Fruit fly (Drosophila melanogaster) whole organism, embryonic: Measurements from ENCODE around the gene sif.

ENCODE experiments used
- ATbp ChIP-seq: fragments of 200-800 bp; sonication (Bioruptor generic); optimal IDR thresholded peaks from 2 replicates; lab custom pipeline; 2017; ENCODE audit warnings: missing biosample characterization, mild to moderate bottlenecking, missing genetic modification characterization, missing genetic modification reagents
- CG1024 ChIP-seq: fragments of 200-800 bp; sonication (Bioruptor generic); IDR thresholded peaks from 2 replicates; pipeline ENCODE4 v1.3.6; 2022; ENCODE audit warnings: missing biosample characterization, missing genetic modification characterization
- CG11085 ChIP-seq: fragments of 200-800 bp; sonication (Bioruptor generic); IDR thresholded peaks from 2 replicates; pipeline ENCODE4 v1.3.6; 2022; ENCODE audit warnings: missing biosample characterization, missing genetic modification characterization
- CG1233 ChIP-seq: fragments of 200-800 bp; sonication (Bioruptor generic); optimal IDR thresholded peaks from 4 replicates; lab custom pipeline; 2018; ENCODE audit warnings: missing biosample characterization, mild to moderate bottlenecking, missing genetic modification characterization
- CG13624 ChIP-seq: fragments of 200-800 bp; sonication (Bioruptor generic); optimal IDR thresholded peaks from 2 replicates; lab custom pipeline; 2016; ENCODE audit warnings: missing biosample characterization, missing genetic modification characterization
- CG13775 ChIP-seq: fragments of 200-800 bp; sonication (Bioruptor generic); optimal IDR thresholded peaks from 3 replicates; lab custom pipeline; 2017; ENCODE audit warnings: missing biosample characterization, mild to moderate bottlenecking, missing genetic modification characterization
- CG17328 ChIP-seq: fragments of 200-800 bp; sonication (Bioruptor generic); IDR thresholded peaks from 2 replicates; pipeline ENCODE4 v1.3.6; 2022; ENCODE audit warnings: missing biosample characterization, missing genetic modification characterization
- CG18262 ChIP-seq: fragments of 200-800 bp; optimal IDR thresholded peaks from 3 replicates; lab custom pipeline; 2019; ENCODE audit warnings: missing biosample characterization, mild to moderate bottlenecking, missing genetic modification characterization, moderate library complexity
- CG2712 ChIP-seq: fragments of 200-800 bp; optimal IDR thresholded peaks from 3 replicates; lab custom pipeline; 2019; ENCODE audit warnings: missing biosample characterization, mild to moderate bottlenecking, missing genetic modification characterization, moderate library complexity
- CG4328 ChIP-seq: fragments of 200-800 bp; sonication (Bioruptor generic); optimal IDR thresholded peaks from 3 replicates; lab custom pipeline; 2017; ENCODE audit warnings: missing biosample characterization, missing genetic modification reagents, missing genetic modification characterization
- CG5245 ChIP-seq: fragments of 200-800 bp; sonication (Bioruptor generic); optimal IDR thresholded peaks from 3 replicates; lab custom pipeline; 2016; ENCODE audit warnings: missing biosample characterization, missing genetic modification characterization
- CG5953 ChIP-seq: fragments of 200-800 bp; sonication (Bioruptor generic); IDR thresholded peaks from 2 replicates; pipeline ENCODE4 v1.3.6; 2022; ENCODE audit warnings: missing biosample characterization, missing genetic modification characterization
- CG6813 ChIP-seq: fragments of 200-800 bp; sonication (Bioruptor generic); optimal IDR thresholded peaks from 2 replicates; lab custom pipeline; 2017; ENCODE audit warnings: missing biosample characterization, missing genetic modification characterization, mild to moderate bottlenecking, moderate library complexity, missing genetic modification reagents
- CG7745 ChIP-seq: fragments of 200-800 bp; sonication (Bioruptor generic); optimal IDR thresholded peaks from 2 replicates; lab custom pipeline; 2018; ENCODE audit warnings: missing biosample characterization, mild to moderate bottlenecking, missing genetic modification characterization, moderate library complexity
- CG9609 ChIP-seq: fragments of 200-800 bp; sonication (Bioruptor generic); optimal IDR thresholded peaks from 3 replicates; lab custom pipeline; 2016; ENCODE audit warnings: missing biosample characterization, missing genetic modification characterization
- Camta ChIP-seq: fragments of 200-800 bp; sonication (Bioruptor generic); optimal IDR thresholded peaks from 2 replicates; lab custom pipeline; 2016; ENCODE audit warnings: missing biosample characterization, missing genetic modification characterization
- Dbx ChIP-seq: fragments of 200-800 bp; sonication (Bioruptor generic); IDR thresholded peaks from 3 replicates; pipeline ENCODE4 v1.3.6; 2022; ENCODE audit warnings: missing biosample characterization, missing genetic modification characterization
- Fer2 ChIP-seq: fragments of 200-800 bp; sonication (Bioruptor generic); optimal IDR thresholded peaks from 2 replicates; lab custom pipeline; 2018; ENCODE audit warnings: missing biosample characterization, mild to moderate bottlenecking, missing genetic modification characterization, moderate library complexity
- HHEX ChIP-seq: fragments of 200-800 bp; sonication (Bioruptor generic); optimal IDR thresholded peaks from 3 replicates; lab custom pipeline; 2017; ENCODE audit warnings: missing biosample characterization, mild to moderate bottlenecking, missing genetic modification characterization, missing genetic modification reagents
- HLH54F ChIP-seq: fragments of 200-800 bp; sonication (Bioruptor generic); optimal IDR thresholded peaks from 3 replicates; lab custom pipeline; 2016; ENCODE audit warnings: missing biosample characterization, missing genetic modification characterization
- Hand ChIP-seq: fragments of 200-800 bp; sonication (Bioruptor generic); optimal IDR thresholded peaks from 2 replicates; lab custom pipeline; 2017; ENCODE audit warnings: mild to moderate bottlenecking, missing biosample characterization, missing genetic modification reagents, missing genetic modification characterization
- HmgD ChIP-seq: fragments of 200-800 bp; sonication (Bioruptor generic); optimal IDR thresholded peaks from 3 replicates; lab custom pipeline; 2016; ENCODE audit warnings: missing biosample characterization, missing genetic modification characterization
- Mad ChIP-seq: fragments of 200-800 bp; sonication (Bioruptor generic); optimal IDR thresholded peaks from 2 replicates; lab custom pipeline; 2016; ENCODE audit warnings: missing biosample characterization, missing genetic modification characterization
- Oaz ChIP-seq: fragments of 200-800 bp; sonication (Bioruptor generic); IDR thresholded peaks from 2 replicates; pipeline ENCODE4 v1.3.6; 2022; ENCODE audit warnings: missing biosample characterization, missing genetic modification characterization
- Trl ChIP-seq, 3 experiments: fragments of >200 bp in 2 of 3; fragments of 200-800 bp in 1 of 3; sonication (Bioruptor generic) in 1 of 3; optimal IDR thresholded peaks; 2 replicates in 1 of 3; 3 replicates in 2 of 3; lab custom pipeline; 2016 to 2017; ENCODE audit warnings: missing biosample characterization in 1 of 3, missing genetic modification characterization in 1 of 3
- ash1 ChIP-seq: fragments of 200-800 bp; sonication (Bioruptor generic); optimal IDR thresholded peaks from 2 replicates; lab custom pipeline; 2018; ENCODE audit warnings: missing biosample characterization, mild to moderate bottlenecking, missing genetic modification characterization
- az2 ChIP-seq: fragments of 200-800 bp; sonication (Bioruptor generic); optimal IDR thresholded peaks from 3 replicates; lab custom pipeline; 2016; ENCODE audit warnings: missing biosample characterization, missing genetic modification characterization
- bigmax ChIP-seq: fragments of 200-800 bp; sonication (Bioruptor generic); optimal IDR thresholded peaks from 2 replicates; lab custom pipeline; 2018; ENCODE audit warnings: missing biosample characterization, mild to moderate bottlenecking, missing genetic modification characterization
- btn ChIP-seq: fragments of 200-800 bp; sonication (Bioruptor generic); optimal IDR thresholded peaks from 2 replicates; lab custom pipeline; 2016; ENCODE audit warnings: missing biosample characterization, missing genetic modification characterization
- cad ChIP-seq: fragments of >200 bp; optimal IDR thresholded peaks from 2 replicates; lab custom pipeline; 2017; ENCODE audit warnings: missing biosample characterization, missing genetic modification characterization
- cato ChIP-seq: fragments of 200-800 bp; sonication (Bioruptor generic); optimal IDR thresholded peaks from 2 replicates; lab custom pipeline; 2016; ENCODE audit warnings: missing biosample characterization, missing genetic modification characterization, borderline replicate concordance
- chn ChIP-seq: fragments of 200-800 bp; sonication (Bioruptor generic); optimal IDR thresholded peaks from 2 replicates; lab custom pipeline; 2016; ENCODE audit warnings: missing biosample characterization, missing genetic modification characterization
- dpn ChIP-seq, 2 experiments: fragments of 200-800 bp; sonication (Bioruptor generic); optimal IDR thresholded peaks; 3 replicates each; lab custom pipeline; 2016; ENCODE audit warnings: missing biosample characterization in 2 of 2, missing genetic modification characterization in 2 of 2
- fd64A ChIP-seq: fragments of 200-800 bp; sonication (Bioruptor generic); optimal IDR thresholded peaks from 3 replicates; lab custom pipeline; 2018; ENCODE audit warnings: missing biosample characterization, mild to moderate bottlenecking, missing genetic modification characterization
- gce ChIP-seq: fragments of 200-800 bp; sonication (Bioruptor generic); IDR thresholded peaks from 3 replicates; pipeline ENCODE4 v1.3.6; 2022; ENCODE audit warnings: missing biosample characterization, missing genetic modification characterization
- gem ChIP-seq: fragments of 200-800 bp; sonication (Bioruptor generic); optimal IDR thresholded peaks from 2 replicates; lab custom pipeline; 2019; ENCODE audit warnings: missing biosample characterization, mild to moderate bottlenecking, missing genetic modification characterization, moderate library complexity
- hbn ChIP-seq: fragments of 200-800 bp; sonication (Bioruptor generic); IDR thresholded peaks from 2 replicates; pipeline ENCODE4 v1.3.6; 2022; ENCODE audit warnings: missing biosample characterization, missing genetic modification characterization; ENCODE audit not compliant: partially characterized antibody
- kah ChIP-seq: fragments of 200-800 bp; sonication (Bioruptor generic); optimal IDR thresholded peaks from 2 replicates; lab custom pipeline; 2018; ENCODE audit warnings: missing biosample characterization, mild to moderate bottlenecking, missing genetic modification characterization
- lmd ChIP-seq: fragments of 200-800 bp; sonication (Bioruptor generic); IDR thresholded peaks from 2 replicates; pipeline ENCODE4 v1.3.6; 2022; ENCODE audit warnings: missing biosample characterization, missing genetic modification characterization
- maf-S ChIP-seq: fragments of 200-800 bp; sonication (Bioruptor generic); optimal IDR thresholded peaks from 2 replicates; lab custom pipeline; 2016; ENCODE audit warnings: missing biosample characterization, missing genetic modification characterization
- mld ChIP-seq: fragments of 200-800 bp; sonication (Bioruptor generic); IDR thresholded peaks from 3 replicates; pipeline ENCODE4 v1.3.6; 2022; ENCODE audit warnings: missing biosample characterization, missing genetic modification characterization; ENCODE audit not compliant: partially characterized antibody
- peb ChIP-seq: fragments of 200-800 bp; sonication (Bioruptor generic); IDR thresholded peaks from 2 replicates; pipeline ENCODE4 v1.3.6; 2022; ENCODE audit warnings: missing biosample characterization, missing genetic modification characterization
- psq ChIP-seq: fragments of 200-800 bp; sonication (Bioruptor generic); optimal IDR thresholded peaks from 2 replicates; lab custom pipeline; 2017; ENCODE audit warnings: missing biosample characterization, missing genetic modification characterization
- sna ChIP-seq: fragments of 200-800 bp; sonication (Bioruptor generic); IDR thresholded peaks from 2 replicates; pipeline ENCODE4 v1.3.6; 2022; ENCODE audit warnings: missing biosample characterization, missing genetic modification characterization; ENCODE audit not compliant: partially characterized antibody
- sr ChIP-seq: fragments of 200-800 bp; sonication (Bioruptor generic); IDR thresholded peaks from 3 replicates; pipeline ENCODE4 v1.3.6; 2022; ENCODE audit warnings: missing biosample characterization, missing genetic modification characterization
- stc ChIP-seq: fragments of 200-800 bp; sonication (Bioruptor generic); IDR thresholded peaks from 2 replicates; pipeline ENCODE4 v1.3.6; 2022; ENCODE audit warnings: missing biosample characterization, missing genetic modification characterization
- unc-4 ChIP-seq: fragments of 200-800 bp; sonication (Bioruptor generic); IDR thresholded peaks from 2 replicates; pipeline ENCODE4 v1.3.6; 2022; ENCODE audit warnings: missing biosample characterization, missing genetic modification characterization; ENCODE audit not compliant: partially characterized antibody
- usp ChIP-seq: fragments of >200 bp; optimal IDR thresholded peaks from 2 replicates; lab custom pipeline; 2017; ENCODE audit warnings: missing biosample characterization, missing genetic modification characterization

sif gene

DNA sequence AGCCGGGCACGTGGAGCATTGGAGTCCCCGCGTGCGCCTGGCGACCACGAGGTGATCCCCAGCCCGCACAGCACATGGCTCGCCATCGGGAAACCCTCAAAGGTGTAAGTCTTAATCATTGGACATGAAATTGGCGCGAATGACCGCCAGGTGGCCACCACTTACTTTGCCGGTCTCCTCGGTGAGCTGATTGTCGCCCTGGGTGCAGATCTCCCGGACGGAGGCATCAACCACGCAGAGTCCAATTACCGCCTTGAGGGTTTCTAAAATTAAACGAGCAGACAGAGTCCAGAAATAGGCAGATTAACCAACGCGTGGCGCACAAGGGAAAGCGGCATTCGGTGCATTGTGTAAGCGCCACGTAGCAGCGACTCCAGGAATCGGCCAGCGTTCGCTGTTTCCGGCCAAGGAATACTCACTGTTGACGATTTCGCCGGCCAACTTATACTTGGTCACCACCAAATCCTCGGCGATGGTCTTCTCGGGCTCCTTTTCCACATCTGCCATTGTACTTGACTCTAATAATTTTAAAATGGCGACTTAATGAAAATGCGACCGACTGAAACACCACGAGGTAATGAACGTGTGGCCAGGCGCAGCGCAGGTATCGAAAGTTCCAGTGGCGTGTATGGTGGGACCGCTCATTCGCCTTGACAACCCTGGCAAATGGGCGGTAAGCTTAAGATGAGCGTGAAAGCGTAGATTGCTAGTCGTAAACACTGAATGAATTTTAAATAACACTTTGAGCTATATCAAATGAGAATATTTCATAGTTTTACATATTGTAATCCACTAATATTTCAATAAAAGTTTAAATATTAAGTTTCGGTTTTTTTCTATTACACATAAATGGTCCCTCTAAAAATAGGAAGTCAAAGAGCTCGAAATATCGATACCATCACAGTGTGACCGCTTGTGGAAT is 107.5 kb downstream of the sif start, which contains the start of gene CG10576 (continued):
- TF ChIP-seq fd64A (no peak), CG18262 (tag; lab: Kevin White, UChicago) (no peak), CG5245 (no peak), Dbx (GFP tag; lab: Robert Waterston, UW) (no peak), peb (no peak), chn (GFP tag; lab: Kevin White, UChicago) (no peak), CG13775 (GFP tag; lab: Kevin White, UChicago) (no peak), CG6813 (GFP tag; lab: Kevin White, UChicago) (no peak), CG13624 (GFP tag; lab: Kevin White, UChicago) (peak; percentile 63), cad (GFP tag; lab: Kevin White, UChicago) (no peak), CG4328 (no peak), HmgD (no peak), maf-S (GFP tag; lab: Kevin White, UChicago) (no peak), psq (GFP tag; lab: Kevin White, UChicago) (no peak), lmd (no peak), ATbp (GFP tag; lab: Kevin White, UChicago) (no peak), CG2712 (no peak), CG1024 (GFP tag; lab: Robert Waterston, UW) (no peak), CG1233 (GFP tag; lab: Kevin White, UChicago) (no peak), dpn (GFP tag; optimal IDR thresholded peaks at IDR 0.05; lab: Kevin White, UChicago) (peak in 1 of 2 experiments; percentile 8), kah (no peak), CG17328 (GFP tag; lab: Robert Waterston, UW) (0 out of 2 replicates have a peak, but pooled peaks have one; percentile 16), ash1 (GFP tag; lab: Kevin White, UChicago) (no peak), unc-4 (GFP tag; lab: Robert Waterston, UW) (peak; percentile 68; the same call in 1 of the 2 replicates), sna (0 out of 2 replicates have a peak, but pooled peaks have one; percentile 45), HLH54F (no peak), CG9609 (GFP tag; lab: Kevin White, UChicago) (no peak), sr (no peak), Oaz (GFP tag; lab: Robert Waterston, UW) (no peak), CG11085 (GFP tag; lab: Robert Waterston, UW) (no peak), Trl (optimal IDR thresholded peaks at IDR 0.05; lab: Kevin White, UChicago) (peak in 1 of 2 experiments; percentile 5), Trl (GFP tag; optimal IDR thresholded peaks at IDR 0.05; lab: Kevin White, UChicago) (no peak), Fer2 (no peak), usp (GFP tag; lab: Kevin White, UChicago) (no peak), CG7745 (tag; lab: Kevin White, UChicago) (no peak), CG5953 (no peak), az2 (GFP tag; lab: Kevin White, UChicago) (no peak), HHEX (no peak), Mad (GFP tag; lab: Kevin White, UChicago) (no peak), Hand (GFP tag; lab: Kevin White, UChicago) (no peak), bigmax (no peak), gem (tag; lab: Kevin White, UChicago) (no peak), hbn (GFP tag; lab: Robert Waterston, UW) (peak; percentile 60; the same call in 1 of the 2 replicates), Camta (GFP tag; lab: Kevin White, UChicago) (no peak), gce (no peak), stc (GFP tag; lab: Robert Waterston, UW) (peak; percentile 31; the same call in 1 of the 2 replicates), btn (GFP tag; lab: Kevin White, UChicago) (no peak), cato (GFP tag; lab: Kevin White, UChicago) (no peak), mld (GFP tag; lab: Robert Waterston, UW) (no peak)
